Worm (Caenorhabditis elegans) whole organism, young adult: ENCODE measurements around the gene Y50D7A.1.
A peak's percentile ranks its signal among the peaks of the same experiment; 100 is the strongest.

ENCODE experiments used
- B0035.1 ChIP-seq: sonication (generic microtip); optimal IDR thresholded peaks from 2 replicates; lab custom pipeline; 2016; ENCODE audit warnings: missing genetic modification characterization, mild to moderate bottlenecking, missing compliant biosample characterization, missing genotype, missing genetic modification reagents
- C06A6.2 ChIP-seq: fragments of 200-800 bp; sonication (Bioruptor generic); conservative IDR thresholded peaks from 2 replicates; pipeline ENCODE4 v1.3.6; 2022; ENCODE audit warnings: missing genetic modification characterization, missing compliant biosample characterization
- C17E4.6 ChIP-seq: fragments of 200-800 bp; sonication (Bioruptor generic); IDR thresholded peaks from 2 replicates; pipeline ENCODE4 v1.3.6; 2022; ENCODE audit warnings: missing genetic modification reagents, missing genetic modification characterization, missing compliant biosample characterization
- D2030.7 ChIP-seq: fragments of 200-800 bp; sonication (Bioruptor generic); IDR thresholded peaks from 2 replicates; pipeline ENCODE4 v1.3.6; 2022; ENCODE audit warnings: missing genetic modification reagents, missing genetic modification characterization, missing compliant biosample characterization
- F10E7.11 ChIP-seq: sonication (generic microtip); optimal IDR thresholded peaks from 2 replicates; lab custom pipeline; 2017; ENCODE audit warnings: mild to moderate bottlenecking, missing genetic modification characterization, moderate library complexity, missing compliant biosample characterization
- F33H1.4 ChIP-seq: fragments of 200-800 bp; sonication (Bioruptor generic); IDR thresholded peaks from 2 replicates; pipeline ENCODE4 v1.3.6; 2022; ENCODE audit warnings: missing genetic modification reagents, missing genetic modification characterization, missing compliant biosample characterization
- F52B5.7 ChIP-seq: sonication (generic microtip); optimal IDR thresholded peaks from 2 replicates; lab custom pipeline; 2016; ENCODE audit warnings: mild to moderate bottlenecking, missing genetic modification characterization, missing compliant biosample characterization
- F57A8.1 ChIP-seq: fragments of 200-800 bp; sonication (Bioruptor generic); optimal IDR thresholded peaks from 2 replicates; lab custom pipeline; 2018; ENCODE audit warnings: mild to moderate bottlenecking, missing genetic modification characterization, moderate library complexity, missing compliant biosample characterization
- F57C9.4 ChIP-seq: sonication (generic microtip); optimal IDR thresholded peaks from 2 replicates; lab custom pipeline; 2017; ENCODE audit warnings: mild to moderate bottlenecking, missing genetic modification characterization, missing compliant biosample characterization
- T26A5.8 ChIP-seq: sonication (generic microtip); optimal IDR thresholded peaks from 2 replicates; lab custom pipeline; 2016; ENCODE audit warnings: missing genetic modification characterization, missing compliant biosample characterization
- Y53F4B.3 ChIP-seq: fragments of 200-800 bp; sonication (Bioruptor generic); IDR thresholded peaks from 2 replicates; pipeline ENCODE4 v1.3.6; 2022; ENCODE audit warnings: missing genetic modification reagents, missing genetic modification characterization, missing compliant biosample characterization
- akir-1 ChIP-seq: fragments of 200-800 bp; sonication (Bioruptor generic); optimal IDR thresholded peaks from 2 replicates; lab custom pipeline; 2018; ENCODE audit warnings: mild to moderate bottlenecking, missing genetic modification characterization, moderate library complexity, missing compliant biosample characterization
- athp-1 ChIP-seq: sonication (generic microtip); optimal IDR thresholded peaks from 2 replicates; lab custom pipeline; 2017; ENCODE audit warnings: mild to moderate bottlenecking, missing genetic modification characterization, missing compliant biosample characterization
- attf-6 ChIP-seq: fragments of 200-800 bp; sonication (Bioruptor generic); IDR thresholded peaks from 2 replicates; pipeline ENCODE4 v1.3.6; 2022; ENCODE audit warnings: missing genetic modification reagents, missing genetic modification characterization, missing compliant biosample characterization
- ccch-3 ChIP-seq: fragments of 200-800 bp; sonication (Bioruptor generic); optimal IDR thresholded peaks from 2 replicates; lab custom pipeline; 2018; ENCODE audit warnings: mild to moderate bottlenecking, missing genetic modification characterization, missing compliant biosample characterization
- ceh-27 ChIP-seq: fragments of 200-800 bp; sonication (Bioruptor generic); optimal IDR thresholded peaks from 2 replicates; lab custom pipeline; 2018; ENCODE audit warnings: mild to moderate bottlenecking, missing genetic modification characterization, moderate library complexity, missing compliant biosample characterization
- chd-7 ChIP-seq: sonication (generic microtip); optimal IDR thresholded peaks from 2 replicates; lab custom pipeline; 2016; ENCODE audit warnings: mild to moderate bottlenecking, missing genetic modification characterization, moderate library complexity, missing compliant biosample characterization
- die-1 ChIP-seq: sonication (generic microtip); optimal IDR thresholded peaks from 2 replicates; lab custom pipeline; 2016; ENCODE audit warnings: missing genotype, mild to moderate bottlenecking, missing genetic modification characterization, missing compliant biosample characterization
- dox-1 ChIP-seq: fragments of 200-800 bp; sonication (Bioruptor generic); IDR thresholded peaks from 2 replicates; pipeline ENCODE4 v1.3.6; 2022; ENCODE audit warnings: missing genetic modification reagents, missing genetic modification characterization, missing compliant biosample characterization
- dpl-1 ChIP-seq: fragments of 150-350 bp; optimal IDR thresholded peaks from 2 replicates; lab custom pipeline; 2014; ENCODE audit warnings: missing biosample characterization, missing genetic modification reagents, missing genetic modification characterization
- egrh-3 ChIP-seq: fragments of 200-800 bp; sonication (Bioruptor generic); IDR thresholded peaks from 2 replicates; pipeline ENCODE4 v1.3.6; 2022; ENCODE audit warnings: missing genetic modification reagents, missing genetic modification characterization, missing compliant biosample characterization
- gei-17 ChIP-seq: fragments of 200-800 bp; sonication (Bioruptor generic); optimal IDR thresholded peaks from 2 replicates; lab custom pipeline; 2018; ENCODE audit warnings: mild to moderate bottlenecking, missing genetic modification characterization, missing compliant biosample characterization
- hlh-26 ChIP-seq: fragments of 200-800 bp; sonication (Bioruptor generic); conservative IDR thresholded peaks from 2 replicates; pipeline ENCODE4 v1.3.6; 2022; ENCODE audit warnings: missing genetic modification reagents, missing genetic modification characterization, missing compliant biosample characterization
- hmg-1.2 ChIP-seq: fragments of 200-800 bp; sonication (Bioruptor generic); IDR thresholded peaks from 2 replicates; pipeline ENCODE4 v1.3.6; 2022; ENCODE audit warnings: missing genetic modification reagents, missing genetic modification characterization, missing compliant biosample characterization
- hrde-1 ChIP-seq: sonication (generic microtip); optimal IDR thresholded peaks from 2 replicates; lab custom pipeline; 2016; ENCODE audit warnings: missing genetic modification characterization, mild to moderate bottlenecking, missing compliant biosample characterization, moderate library complexity, missing genotype, missing genetic modification reagents, borderline replicate concordance
- hsf-1 ChIP-seq: fragments of 200-800 bp; sonication (Bioruptor generic); IDR thresholded peaks from 2 replicates; pipeline ENCODE4 v1.3.6; 2022; ENCODE audit warnings: missing genetic modification reagents, missing genetic modification characterization, missing compliant biosample characterization
- lir-1 ChIP-seq: fragments of 200-800 bp; sonication (Bioruptor generic); conservative IDR thresholded peaks from 2 replicates; pipeline ENCODE4 v1.3.6; 2022; ENCODE audit warnings: missing genetic modification reagents, missing genetic modification characterization, missing compliant biosample characterization
- lsl-1 ChIP-seq: fragments of 200-800 bp; sonication (Bioruptor generic); optimal IDR thresholded peaks from 2 replicates; lab custom pipeline; 2018; ENCODE audit warnings: mild to moderate bottlenecking, missing genetic modification characterization, moderate library complexity, missing compliant biosample characterization
- lsy-27 ChIP-seq: sonication (generic microtip); optimal IDR thresholded peaks from 2 replicates; lab custom pipeline; 2017; ENCODE audit warnings: missing genetic modification characterization, mild to moderate bottlenecking, missing compliant biosample characterization, antibody characterized with exemption, missing genotype, borderline replicate concordance; ENCODE audit not compliant: insufficient read depth
- madf-3 ChIP-seq: fragments of 200-800 bp; sonication (Bioruptor generic); IDR thresholded peaks from 2 replicates; pipeline ENCODE4 v1.3.6; 2022; ENCODE audit warnings: missing genetic modification reagents, missing genetic modification characterization, missing compliant biosample characterization
- nfya-1 ChIP-seq: sonication (generic microtip); optimal IDR thresholded peaks from 2 replicates; lab custom pipeline; 2017; ENCODE audit warnings: antibody characterized with exemption, missing compliant biosample characterization, missing genetic modification characterization, borderline replicate concordance; ENCODE audit not compliant: insufficient read depth
- nhr-120 ChIP-seq: fragments of 200-800 bp; sonication (Bioruptor generic); IDR thresholded peaks from 2 replicates; pipeline ENCODE4 v1.3.6; 2022; ENCODE audit warnings: missing genetic modification characterization, missing compliant biosample characterization
- pbrm-1 ChIP-seq: fragments of 200-800 bp; sonication (Bioruptor generic); IDR thresholded peaks from 2 replicates; pipeline ENCODE4 v1.3.6; 2022; ENCODE audit warnings: missing genetic modification reagents, missing genetic modification characterization, missing compliant biosample characterization
- sdz-38 ChIP-seq: sonication (generic microtip); optimal IDR thresholded peaks from 2 replicates; lab custom pipeline; 2016; ENCODE audit warnings: missing genotype, missing genetic modification characterization, missing compliant biosample characterization
- unc-62 ChIP-seq: fragments of 150-350 bp; optimal IDR thresholded peaks from 2 replicates; lab custom pipeline; 2014; ENCODE audit warnings: missing biosample characterization, missing genetic modification reagents, missing genetic modification characterization
- xnd-1 ChIP-seq: sonication (generic microtip); optimal IDR thresholded peaks from 2 replicates; lab custom pipeline; 2016; ENCODE audit warnings: missing genotype, missing genetic modification reagents, missing genetic modification characterization, missing compliant biosample characterization
- ztf-26 ChIP-seq: sonication (generic microtip); optimal IDR thresholded peaks from 2 replicates; lab custom pipeline; 2017; ENCODE audit warnings: missing genetic modification characterization, missing compliant biosample characterization
- ztf-28 ChIP-seq: fragments of 200-800 bp; sonication (Bioruptor generic); IDR thresholded peaks from 2 replicates; pipeline ENCODE4 v1.3.6; 2022; ENCODE audit warnings: missing genetic modification reagents, missing genetic modification characterization, missing compliant biosample characterization
- ztf-3 ChIP-seq: fragments of 200-800 bp; sonication (Bioruptor generic); optimal IDR thresholded peaks from 2 replicates; lab custom pipeline; 2018; ENCODE audit warnings: mild to moderate bottlenecking, missing genetic modification characterization, missing compliant biosample characterization
- ztf-6 ChIP-seq: fragments of 200-800 bp; sonication (Bioruptor generic); IDR thresholded peaks from 2 replicates; pipeline ENCODE4 v1.3.6; 2022; ENCODE audit warnings: missing genetic modification reagents, missing genetic modification characterization, missing compliant biosample characterization

Y50D7A.1 gene

DNA sequence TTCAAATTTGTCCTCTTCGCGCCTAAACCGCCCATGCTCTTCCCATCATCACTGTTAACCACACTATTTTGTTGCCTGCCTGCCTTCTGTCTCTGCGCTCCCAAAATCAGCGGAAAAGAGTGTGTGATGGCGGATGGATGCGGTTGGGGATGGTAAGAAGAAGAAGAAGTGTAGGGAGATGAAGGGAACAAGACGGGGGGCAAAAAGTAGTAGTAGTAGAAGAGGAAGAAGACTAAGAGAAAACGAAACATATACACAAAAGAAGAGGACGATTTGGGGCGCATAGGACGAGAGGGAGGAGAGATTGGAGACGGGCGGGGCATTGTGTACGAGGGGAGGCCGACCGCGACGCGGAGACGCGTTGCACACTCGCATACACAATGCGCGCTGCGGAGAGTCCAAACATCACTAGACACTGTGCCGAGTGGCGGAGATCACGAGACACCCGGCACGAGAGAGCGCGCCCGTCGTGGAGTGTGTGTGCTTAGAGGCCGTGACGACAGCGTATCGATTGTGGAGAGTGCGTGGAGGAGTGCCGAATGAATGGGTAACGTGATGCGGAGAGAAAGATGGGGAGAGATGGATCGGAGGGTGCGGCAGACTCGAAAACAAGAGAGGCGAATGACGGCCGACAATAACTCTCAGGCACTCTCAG is 57.2 kb downstream of the Y50D7A.1 start (continued):
- TF ChIP-seq ztf-6 (GFP tag; lab: Robert Waterston, UW): peak; percentile 31; the same call in 1 of the 2 replicates
- TF ChIP-seq ztf-28 (GFP tag; lab: Robert Waterston, UW): no peak
- TF ChIP-seq dpl-1 (GFP tag; lab: Kevin White, UChicago): no peak
- TF ChIP-seq lsl-1: peak; percentile 35
- no peak for TF ChIP-seq Y53F4B.3 (GFP tag; lab: Robert Waterston, UW)
- no peak for TF ChIP-seq sdz-38
- TF ChIP-seq xnd-1 (tag; lab: Kevin White, UChicago): no peak
- TF ChIP-seq B0035.1: peak; percentile 79
- no peak for TF ChIP-seq hlh-26 (GFP tag; lab: Robert Waterston, UW)
- TF ChIP-seq akir-1 (GFP tag; lab: Kevin White, UChicago): peak; percentile 93
- TF ChIP-seq dox-1 (GFP tag; lab: Robert Waterston, UW): peak; percentile 95
- TF ChIP-seq F10E7.11 (tag; lab: Kevin White, UChicago): no peak
- peak; percentile 97 for TF ChIP-seq ztf-26 (tag; lab: Kevin White, UChicago)
- peak; percentile 65 for TF ChIP-seq ztf-3 (GFP tag; lab: Kevin White, UChicago)
- TF ChIP-seq egrh-3 (GFP tag; lab: Robert Waterston, UW): peak; percentile 93
- TF ChIP-seq hrde-1 (tag; lab: Kevin White, UChicago): no peak
- peak; percentile 75 for TF ChIP-seq F57A8.1
- peak; percentile 97 for TF ChIP-seq chd-7

DNA sequence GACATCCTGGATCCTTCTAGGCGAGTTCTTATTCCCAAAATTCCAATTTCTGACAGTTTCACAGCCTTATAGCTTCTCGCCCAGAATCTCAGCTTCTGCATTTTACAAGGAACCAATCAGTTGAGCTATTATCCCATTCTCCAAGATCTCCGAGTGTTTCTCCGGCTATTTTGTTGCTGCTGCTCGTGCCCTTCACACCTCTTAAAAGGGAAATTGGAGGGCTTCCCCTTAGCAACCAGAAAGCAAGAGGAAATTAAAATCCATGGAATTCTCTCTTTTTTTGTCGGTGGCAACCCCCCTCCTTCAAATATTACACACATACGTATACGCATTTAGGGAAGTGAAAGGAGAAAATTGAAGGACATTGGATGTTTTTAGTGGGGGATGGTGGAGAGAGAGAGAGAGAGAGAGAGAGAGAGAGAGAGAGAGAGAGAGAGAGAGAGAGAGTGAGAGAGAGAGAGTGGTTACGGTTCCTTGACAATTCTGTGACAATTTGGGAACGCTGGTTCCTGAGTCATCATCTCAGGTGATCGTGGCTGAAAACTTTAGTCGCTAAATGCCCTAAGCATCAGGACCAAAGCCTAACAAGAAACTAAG is 59.5 kb downstream of the Y50D7A.1 start:
- TF ChIP-seq ccch-3 (GFP tag; lab: Kevin White, UChicago) (no peak), hmg-1.2 (GFP tag; lab: Robert Waterston, UW) (0 out of 2 replicates have a peak, but pooled peaks have one; percentile 9), ceh-27 (GFP tag; lab: Kevin White, UChicago) (peak; percentile 63)

DNA sequence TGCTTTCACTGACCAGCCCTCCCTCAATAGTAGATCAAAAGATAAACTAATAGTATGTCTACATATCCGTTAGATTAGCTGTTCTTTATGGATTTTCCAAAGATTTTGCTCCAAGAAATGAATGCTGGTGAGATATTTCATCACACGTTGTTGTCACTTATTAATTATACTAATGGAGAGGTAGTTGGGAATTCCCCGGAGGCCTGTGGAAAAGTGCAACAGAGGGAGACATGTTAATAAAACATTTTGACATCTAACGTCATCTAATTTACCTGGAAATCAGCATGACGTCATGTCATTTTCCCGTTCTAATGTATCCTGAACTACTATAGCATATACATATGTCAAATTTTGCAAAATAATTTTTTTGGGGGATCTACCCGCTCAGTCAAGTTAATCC is 60.6 kb downstream of the Y50D7A.1 start:
- TF ChIP-seq attf-6 (GFP tag; lab: Robert Waterston, UW) (no peak), ztf-26 (tag; lab: Kevin White, UChicago) (no peak), F33H1.4 (GFP tag; lab: Robert Waterston, UW) (no peak), F52B5.7 (no peak), madf-3 (GFP tag; lab: Robert Waterston, UW) (no peak), egrh-3 (GFP tag; lab: Robert Waterston, UW) (no peak), unc-62 (GFP tag; lab: Kevin White, UChicago) (no peak), akir-1 (GFP tag; lab: Kevin White, UChicago) (no peak), C17E4.6 (no peak), hsf-1 (GFP tag; lab: Robert Waterston, UW) (no peak), T26A5.8 (tag; lab: Kevin White, UChicago) (no peak), lsy-27 (tag; lab: Kevin White, UChicago) (no peak), ztf-6 (GFP tag; lab: Robert Waterston, UW) (no peak)

- TF ChIP-seq C06A6.2 (GFP tag; lab: Robert Waterston, UW) (0 out of 2 replicates have a peak, but pooled peaks have one; percentile 25), lir-1 (no peak), unc-62 (GFP tag; lab: Kevin White, UChicago) (no peak), nfya-1 (tag; lab: Kevin White, UChicago) (no peak), nhr-120 (GFP tag; lab: Robert Waterston, UW) (no peak), pbrm-1 (peak; percentile 65), athp-1 (tag; lab: Kevin White, UChicago) (no peak), die-1 (tag; lab: Kevin White, UChicago) (peak; percentile 1), xnd-1 (tag; lab: Kevin White, UChicago) (no peak), F57C9.4 (tag; lab: Kevin White, UChicago) (no peak), gei-17 (GFP tag; lab: Kevin White, UChicago) (peak; percentile 58), D2030.7 (GFP tag; lab: Robert Waterston, UW) (no peak), ccch-3 (GFP tag; lab: Kevin White, UChicago) (no peak), egrh-3 (GFP tag; lab: Robert Waterston, UW) (peak; percentile 77)
Observed at ce11 chrIII:354545-355460, 62.4 kb downstream of the Y50D7A.1 start, which contains the start of gene gei-4. TSS of gene gei-4 (minus strand) at chrIII:354800.
